Fruit fly (Drosophila melanogaster) whole organism, adult: Measurements from ENCODE around the gene grass.

ENCODE experiments used
- CG33017 ChIP-seq: fragments of 200-800 bp; sonication (Bioruptor generic); optimal IDR thresholded peaks from 2 replicates; lab custom pipeline; 2018; ENCODE audit warnings: missing biosample characterization, mild to moderate bottlenecking, missing genetic modification characterization, moderate library complexity
- CG5204 ChIP-seq: fragments of 200-800 bp; sonication (Bioruptor generic); optimal IDR thresholded peaks from 2 replicates; lab custom pipeline; 2016; ENCODE audit warnings: missing biosample characterization, missing genetic modification characterization
- CG7045 ChIP-seq: fragments of 200-800 bp; sonication (Bioruptor generic); optimal IDR thresholded peaks from 2 replicates; lab custom pipeline; 2017; ENCODE audit warnings: missing biosample characterization, mild to moderate bottlenecking, missing genetic modification characterization
- cnc ChIP-seq, 2 experiments: fragments of >200 bp; optimal IDR thresholded peaks; 2 replicates each; lab custom pipeline; 2017
- kay ChIP-seq: fragments of 200-800 bp; sonication (Bioruptor generic); peaks from one replicate; lab custom pipeline; 2016; ENCODE audit warnings: missing biosample characterization, missing genetic modification characterization, borderline replicate concordance
- ovo ChIP-seq: fragments of 200-800 bp; sonication (Bioruptor generic); optimal IDR thresholded peaks from 2 replicates; lab custom pipeline; 2016; ENCODE audit warnings: missing biosample characterization, missing genetic modification characterization

- TF ChIP-seq CG33017 (no peak), CG7045 (GFP tag; lab: Kevin White, UChicago) (no peak), ovo (GFP tag; lab: Kevin White, UChicago) (no peak), kay (GFP tag; lab: Kevin White, UChicago) (no peak), CG5204 (GFP tag; lab: Kevin White, UChicago) (no peak), cnc (optimal IDR thresholded peaks at IDR 0.05; lab: Kevin White, UChicago) (no peak)
These were observed 44.6 kb downstream of the grass start for dm6 chr3R:27202330-27202729.
